Fruit fly (Drosophila melanogaster) whole organism, embryonic: ENCODE measurements around the gene NitFhit.

Source experiments
- Adf1 ChIP-seq: fragments of 200-800 bp; sonication (Bioruptor generic); IDR thresholded peaks from 2 replicates; pipeline ENCODE4 v1.3.6; 2022; ENCODE audit warnings: missing biosample characterization, missing genetic modification characterization
- Aef1 ChIP-seq: fragments of 200-800 bp; sonication (Bioruptor generic); IDR thresholded peaks from 3 replicates; pipeline ENCODE4 v1.3.6; 2022; ENCODE audit warnings: missing biosample characterization, missing genetic modification characterization
- Atf-2 ChIP-seq: fragments of 200-800 bp; sonication (Bioruptor generic); optimal IDR thresholded peaks from 2 replicates; lab custom pipeline; 2016; ENCODE audit warnings: missing biosample characterization, missing genetic modification characterization
- Atf3 ChIP-seq: fragments of 200-800 bp; sonication (Bioruptor generic); optimal IDR thresholded peaks from 3 replicates; lab custom pipeline; 2016; ENCODE audit warnings: missing biosample characterization, missing genetic modification characterization
- Awh ChIP-seq: fragments of 200-800 bp; sonication (Bioruptor generic); IDR thresholded peaks from 2 replicates; pipeline ENCODE4, ENCODE4 v1.3.6; 2022; ENCODE audit warnings: missing biosample characterization, missing genetic modification characterization
- Blimp-1 ChIP-seq: fragments of 200-800 bp; sonication (Bioruptor generic); optimal IDR thresholded peaks from 3 replicates; lab custom pipeline; 2018; ENCODE audit warnings: missing biosample characterization, missing genetic modification characterization, mild to moderate bottlenecking, moderate library complexity, missing genetic modification reagents
- CG11085 ChIP-seq: fragments of 200-800 bp; sonication (Bioruptor generic); IDR thresholded peaks from 2 replicates; pipeline ENCODE4 v1.3.6; 2022; ENCODE audit warnings: missing biosample characterization, missing genetic modification characterization
- CG11398 ChIP-seq: fragments of 200-800 bp; sonication (Bioruptor generic); optimal IDR thresholded peaks from 2 replicates; lab custom pipeline; 2016; ENCODE audit warnings: missing biosample characterization, missing genetic modification characterization
- CG12071 ChIP-seq: fragments of 200-800 bp; sonication (Bioruptor generic); optimal IDR thresholded peaks from 3 replicates; lab custom pipeline; 2018; ENCODE audit warnings: missing biosample characterization, mild to moderate bottlenecking, missing genetic modification characterization
- CG12391 ChIP-seq: fragments of 200-800 bp; sonication (Bioruptor generic); optimal IDR thresholded peaks from 3 replicates; lab custom pipeline; 2018; ENCODE audit warnings: missing biosample characterization, mild to moderate bottlenecking, missing genetic modification characterization, moderate library complexity
- CG12744 ChIP-seq: fragments of 200-800 bp; sonication (Bioruptor generic); optimal IDR thresholded peaks from 2 replicates; lab custom pipeline; 2016; ENCODE audit warnings: missing biosample characterization, missing genetic modification characterization
- CG12769 ChIP-seq: fragments of 200-800 bp; sonication (Bioruptor generic); optimal IDR thresholded peaks from 2 replicates; lab custom pipeline; 2019; ENCODE audit warnings: missing biosample characterization, mild to moderate bottlenecking, missing genetic modification characterization, moderate library complexity
- CG18262 ChIP-seq: fragments of 200-800 bp; optimal IDR thresholded peaks from 3 replicates; lab custom pipeline; 2019; ENCODE audit warnings: missing biosample characterization, mild to moderate bottlenecking, missing genetic modification characterization, moderate library complexity
- CG2116 ChIP-seq: fragments of 200-800 bp; sonication (Bioruptor generic); optimal IDR thresholded peaks from 3 replicates; lab custom pipeline; 2018; ENCODE audit warnings: missing biosample characterization, mild to moderate bottlenecking, missing genetic modification characterization
- CG2678 ChIP-seq: fragments of 200-800 bp; sonication (Bioruptor generic); optimal IDR thresholded peaks from 3 replicates; lab custom pipeline; 2019; ENCODE audit warnings: missing biosample characterization, mild to moderate bottlenecking, missing genetic modification characterization, moderate library complexity
- CG34376 ChIP-seq: fragments of 200-800 bp; sonication (Bioruptor generic); optimal IDR thresholded peaks from 2 replicates; lab custom pipeline; 2018; ENCODE audit warnings: missing biosample characterization, mild to moderate bottlenecking, missing genetic modification characterization
- CG43689 ChIP-seq: fragments of 200-800 bp; sonication (Bioruptor generic); IDR thresholded peaks from 2 replicates; pipeline ENCODE4 v1.3.6; 2022; ENCODE audit warnings: missing biosample characterization, missing genetic modification characterization
- CG6175 ChIP-seq: fragments of 200-800 bp; sonication (Bioruptor generic); IDR thresholded peaks from 3 replicates; pipeline ENCODE4 v1.3.6; 2022; ENCODE audit warnings: missing biosample characterization, missing genetic modification characterization
- CG6854 ChIP-seq: fragments of 200-800 bp; sonication (Bioruptor generic); optimal IDR thresholded peaks from 3 replicates; lab custom pipeline; 2017; ENCODE audit warnings: missing biosample characterization, mild to moderate bottlenecking, missing genetic modification characterization
- CG7357 ChIP-seq: fragments of 200-800 bp; sonication (Bioruptor generic); IDR thresholded peaks from 3 replicates; pipeline ENCODE4 v1.3.6; 2022; ENCODE audit warnings: missing biosample characterization, missing genetic modification characterization
- CG8290 ChIP-seq, 3 experiments: fragments of 200-800 bp; sonication (Bioruptor generic); optimal IDR thresholded peaks; 2 replicates each; lab custom pipeline; 2016 to 2019; ENCODE audit warnings: missing biosample characterization in 3 of 3, missing genetic modification characterization in 3 of 3, mild to moderate bottlenecking in 2 of 3, moderate library complexity in 1 of 3
- CG9932 ChIP-seq: fragments of 200-800 bp; sonication (Bioruptor generic); IDR thresholded peaks from 2 replicates; pipeline ENCODE4 v1.3.6; 2022; ENCODE audit warnings: missing biosample characterization, missing genetic modification characterization
- Dbx ChIP-seq: fragments of 200-800 bp; sonication (Bioruptor generic); IDR thresholded peaks from 3 replicates; pipeline ENCODE4 v1.3.6; 2022; ENCODE audit warnings: missing biosample characterization, missing genetic modification characterization
- Dek ChIP-seq: fragments of 200-800 bp; sonication (Bioruptor generic); optimal IDR thresholded peaks from 3 replicates; lab custom pipeline; 2019; ENCODE audit warnings: missing biosample characterization, mild to moderate bottlenecking, missing genetic modification characterization, moderate library complexity
- HLHmδ ChIP-seq: fragments of 200-800 bp; sonication (Bioruptor generic); optimal IDR thresholded peaks from 2 replicates; lab custom pipeline; 2018; ENCODE audit warnings: missing biosample characterization, mild to moderate bottlenecking, missing genetic modification characterization, moderate library complexity
- HmgZ ChIP-seq: fragments of 200-800 bp; sonication (Bioruptor generic); optimal IDR thresholded peaks from 2 replicates; lab custom pipeline; 2018; ENCODE audit warnings: missing biosample characterization, mild to moderate bottlenecking, missing genetic modification characterization
- Hr78 ChIP-seq, 2 experiments: fragments of 200-800 bp in 1 of 2; fragments of >200 bp in 1 of 2; sonication (Bioruptor generic) in 1 of 2; optimal IDR thresholded peaks; 2 replicates each; lab custom pipeline; 2017 to 2019; ENCODE audit warnings: missing biosample characterization in 2 of 2, missing genetic modification characterization in 2 of 2, mild to moderate bottlenecking in 1 of 2, moderate library complexity in 1 of 2
- Kr ChIP-seq: fragments of 200-800 bp; sonication (Bioruptor generic); optimal IDR thresholded peaks from 2 replicates; lab custom pipeline; 2017; ENCODE audit warnings: missing biosample characterization, mild to moderate bottlenecking, missing genetic modification characterization
- Mrtf ChIP-seq: fragments of 200-800 bp; sonication (Bioruptor generic); IDR thresholded peaks from 3 replicates; pipeline ENCODE4 v1.3.6; 2022; ENCODE audit warnings: missing biosample characterization, missing genetic modification characterization
- NC2α ChIP-seq: fragments of 200-800 bp; sonication (Bioruptor generic); optimal IDR thresholded peaks from 2 replicates; lab custom pipeline; 2016; ENCODE audit warnings: missing biosample characterization, missing genetic modification characterization
- NC2β ChIP-seq: fragments of 200-800 bp; sonication (Bioruptor generic); optimal IDR thresholded peaks from 2 replicates; lab custom pipeline; 2016; ENCODE audit warnings: missing biosample characterization, missing genetic modification characterization
- Six4 ChIP-seq: fragments of 200-800 bp; sonication (Bioruptor generic); optimal IDR thresholded peaks from 2 replicates; lab custom pipeline; 2016; ENCODE audit warnings: missing biosample characterization, missing genetic modification characterization
- Usf ChIP-seq: fragments of 200-800 bp; sonication (Bioruptor generic); optimal IDR thresholded peaks from 2 replicates; lab custom pipeline; 2017; ENCODE audit warnings: missing genotype, missing biosample characterization, missing genetic modification characterization
- cg ChIP-seq: fragments of 200-800 bp; sonication (Bioruptor generic); optimal IDR thresholded peaks from 3 replicates; lab custom pipeline; 2019; ENCODE audit warnings: missing biosample characterization, mild to moderate bottlenecking, missing genetic modification characterization, moderate library complexity
- corto ChIP-seq: fragments of 200-800 bp; sonication (Bioruptor generic); optimal IDR thresholded peaks from 2 replicates; lab custom pipeline; 2016; ENCODE audit warnings: missing biosample characterization, mild to moderate bottlenecking, missing genetic modification characterization, moderate library complexity
- crc ChIP-seq: fragments of 200-800 bp; sonication (Bioruptor generic); optimal IDR thresholded peaks from 2 replicates; lab custom pipeline; 2016; ENCODE audit warnings: missing biosample characterization, missing genetic modification characterization
- da ChIP-seq: fragments of 200-800 bp; sonication (Bioruptor generic); optimal IDR thresholded peaks from 2 replicates; lab custom pipeline; 2016; ENCODE audit warnings: missing biosample characterization, missing genetic modification characterization
- dimm ChIP-seq: fragments of 200-800 bp; sonication (Bioruptor generic); IDR thresholded peaks from 2 replicates; pipeline ENCODE4 v1.3.6; 2022; ENCODE audit warnings: missing biosample characterization, missing genetic modification characterization
- knrl ChIP-seq: fragments of 200-800 bp; sonication (Bioruptor generic); IDR thresholded peaks from 3 replicates; pipeline ENCODE4 v1.3.6; 2022; ENCODE audit warnings: missing biosample characterization, missing genetic modification characterization; ENCODE audit not compliant: partially characterized antibody
- maf-S ChIP-seq: fragments of 200-800 bp; sonication (Bioruptor generic); optimal IDR thresholded peaks from 2 replicates; lab custom pipeline; 2016; ENCODE audit warnings: missing biosample characterization, missing genetic modification characterization
- mam ChIP-seq: fragments of 200-800 bp; sonication (Bioruptor generic); optimal IDR thresholded peaks from 3 replicates; lab custom pipeline; 2016; ENCODE audit warnings: missing biosample characterization, missing genetic modification characterization
- nau ChIP-seq: fragments of 200-800 bp; sonication (Bioruptor generic); optimal IDR thresholded peaks from 3 replicates; lab custom pipeline; 2017; ENCODE audit warnings: missing biosample characterization, mild to moderate bottlenecking, missing genetic modification characterization, missing genetic modification reagents
- otp ChIP-seq: fragments of 200-800 bp; sonication (Bioruptor generic); IDR thresholded peaks from 3 replicates; pipeline ENCODE4, ENCODE4 v1.3.6; 2022; ENCODE audit warnings: missing biosample characterization, missing genetic modification characterization
- sim ChIP-seq: fragments of 200-800 bp; sonication (Bioruptor generic); IDR thresholded peaks from 2 replicates; pipeline ENCODE4 v1.3.6; 2022; ENCODE audit warnings: missing biosample characterization, missing genetic modification characterization
- usp ChIP-seq: fragments of >200 bp; optimal IDR thresholded peaks from 2 replicates; lab custom pipeline; 2017; ENCODE audit warnings: missing biosample characterization, missing genetic modification characterization
- zf30C ChIP-seq: fragments of 200-800 bp; sonication (Bioruptor generic); optimal IDR thresholded peaks from 3 replicates; lab custom pipeline; 2018; ENCODE audit warnings: missing biosample characterization, mild to moderate bottlenecking, missing genetic modification characterization

The NitFhit gene

DNA sequence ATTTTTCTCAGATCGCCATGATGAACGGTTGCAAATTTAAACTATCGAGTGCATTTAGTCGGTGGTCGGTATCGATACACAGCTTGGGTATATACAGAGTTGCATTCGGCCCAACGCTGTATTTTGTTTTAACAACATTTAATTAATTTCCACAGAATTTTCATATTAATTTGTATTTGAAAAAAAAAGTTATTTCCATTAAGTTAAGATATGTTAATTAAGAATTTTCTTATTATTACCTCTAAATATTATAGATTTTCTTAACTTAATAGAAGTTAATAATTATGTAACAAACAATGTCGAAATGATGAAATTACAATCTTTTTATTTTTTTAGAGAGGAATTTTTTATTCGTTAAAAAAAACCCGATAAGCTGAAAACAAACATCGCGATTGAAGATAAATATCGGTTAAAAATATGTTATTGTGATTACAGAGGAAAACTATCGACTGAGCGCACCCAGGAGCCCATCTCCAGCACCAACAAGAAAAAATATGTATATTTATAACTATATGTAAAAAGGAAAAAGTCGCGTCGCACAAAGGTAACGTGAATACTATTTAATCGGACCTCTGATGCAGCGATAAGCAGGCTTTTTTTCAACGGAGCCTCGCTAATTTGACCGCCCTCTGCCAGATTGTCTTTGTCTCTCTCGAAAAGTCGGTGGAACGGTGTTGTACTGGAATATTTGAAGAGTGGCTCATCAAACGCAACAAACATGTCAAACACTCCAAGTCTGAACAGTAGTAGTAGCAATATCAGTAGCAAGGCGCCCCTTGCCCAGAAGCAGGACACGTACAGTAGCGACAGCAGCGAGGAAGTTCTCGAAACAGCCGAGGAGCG lies 3.6 kb upstream of the NitFhit start, which contains the start of the genes rno and mri (continued):
- TF ChIP-seq Atf-2 (GFP tag; lab: Kevin White, UChicago) (no peak), CG6854 (GFP tag; lab: Kevin White, UChicago) (no peak), CG12769 (tag; lab: Kevin White, UChicago) (no peak), otp (0 out of 3 replicates have a peak, but pooled peaks have one; percentile 32), Kr (no peak), Awh (GFP tag; lab: Robert Waterston, UW) (peak; percentile 75), CG2116 (peak; percentile 99), CG11398 (GFP tag; lab: Kevin White, UChicago) (no peak), CG34376 (GFP tag; lab: Kevin White, UChicago) (peak; percentile 22), Dek (peak; percentile 67), Aef1 (GFP tag; lab: Robert Waterston, UW) (peak; percentile 47; the same call in 2 of the 3 replicates), Dbx (GFP tag; lab: Robert Waterston, UW) (peak; percentile 81), Mrtf (GFP tag; lab: Robert Waterston, UW) (0 out of 3 replicates have a peak, but pooled peaks have one; percentile 42), CG9932 (GFP tag; lab: Robert Waterston, UW) (peak; percentile 88), sim (GFP tag; lab: Robert Waterston, UW) (no peak), CG8290 (GFP tag; optimal IDR thresholded peaks at IDR 0.05; lab: Kevin White, UChicago) (peak; percentile 16), CG8290 (tag; optimal IDR thresholded peaks at IDR 0.05; lab: Kevin White, UChicago) (peak in 1 of 2 experiments; percentile 3), NC2α (no peak), da (no peak), CG18262 (peak; percentile 84), zf30C (no peak), knrl (peak; percentile 95), Usf (peak; percentile 50), nau (GFP tag; lab: Kevin White, UChicago) (no peak), CG12744 (GFP tag; lab: Kevin White, UChicago) (no peak), CG2678 (peak; percentile 68), Adf1 (GFP tag; lab: Robert Waterston, UW) (peak; percentile 22), Hr78 (GFP tag; optimal IDR thresholded peaks at IDR 0.05; lab: Kevin White, UChicago) (no peak), CG43689 (GFP tag; lab: Robert Waterston, UW) (no peak), CG12071 (GFP tag; lab: Kevin White, UChicago) (no peak), NC2β (no peak), crc (GFP tag; lab: Kevin White, UChicago) (no peak), cg (GFP tag; lab: Kevin White, UChicago) (no peak), maf-S (GFP tag; lab: Kevin White, UChicago) (no peak), Six4 (GFP tag; lab: Kevin White, UChicago) (peak; percentile 61), corto (no peak), Atf3 (peak; percentile 33), CG6175 (no peak), CG7357 (no peak), dimm (GFP tag; lab: Robert Waterston, UW) (peak; percentile 42; the same call in 1 of the 2 replicates), CG12391 (tag; lab: Kevin White, UChicago) (peak; percentile 92), HmgZ (tag; lab: Kevin White, UChicago) (peak; percentile 2), usp (no peak), CG11085 (peak; percentile 63; the same call in 1 of the 2 replicates), mam (peak; percentile 32), HLHmδ (no peak), Blimp-1 (GFP tag; lab: Kevin White, UChicago) (peak; percentile 9)
- TF ChIP-seq, all 482 proteins: peak for 278
